Worm (Caenorhabditis elegans): ENCODE measurements around the gene met-2.

The met-2 gene

DNA sequence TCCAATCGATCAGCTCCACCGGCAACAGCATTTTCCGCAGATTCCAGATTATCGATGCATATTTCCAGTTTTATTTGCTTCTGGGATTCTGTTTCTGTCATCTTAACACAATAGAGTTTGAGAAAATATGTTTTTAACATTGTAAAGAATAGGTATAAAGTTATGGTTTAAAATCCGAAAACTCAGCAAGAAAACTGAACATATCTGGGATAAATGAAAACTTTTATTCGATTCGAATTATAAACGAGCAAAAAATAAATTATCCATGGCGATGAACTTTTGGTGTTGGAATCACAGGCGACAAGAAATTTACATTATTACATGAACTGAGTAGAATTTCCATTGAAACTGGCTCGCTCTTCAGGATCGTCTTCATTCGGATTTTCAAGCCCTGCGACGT lies 28.4 kb downstream of the met-2 start, which contains the start of gene cutc-1:
cutc-1 (minus strand) TSS at position 101 of the 400 bp plus-strand sequence.
- TF ChIP-seq ztf-23 (GFP tag; IDR thresholded peaks at IDR 0.05) = no peak
- no peak for TF ChIP-seq ztf-29 (GFP tag; IDR thresholded peaks at IDR 0.05)
- no peak for TF ChIP-seq klf-2 (GFP tag; conservative IDR thresholded peaks at IDR 0.05)
- TF ChIP-seq tab-1 (GFP tag; IDR thresholded peaks at IDR 0.05) = no peak
- TF ChIP-seq cog-1 (tag; optimal IDR thresholded peaks at IDR 0.05) = no peak
- TF ChIP-seq ref-1 (GFP tag; conservative IDR thresholded peaks at IDR 0.05) = no peak
- TF ChIP-seq med-1 (GFP tag; optimal IDR thresholded peaks at IDR 0.05; ENCODE audit: insufficient read depth) = no peak
- TF ChIP-seq T22C8.4 (GFP tag; IDR thresholded peaks at IDR 0.05) = no peak
- no peak for TF ChIP-seq flt-1 (GFP tag; IDR thresholded peaks at IDR 0.05)

DNA sequence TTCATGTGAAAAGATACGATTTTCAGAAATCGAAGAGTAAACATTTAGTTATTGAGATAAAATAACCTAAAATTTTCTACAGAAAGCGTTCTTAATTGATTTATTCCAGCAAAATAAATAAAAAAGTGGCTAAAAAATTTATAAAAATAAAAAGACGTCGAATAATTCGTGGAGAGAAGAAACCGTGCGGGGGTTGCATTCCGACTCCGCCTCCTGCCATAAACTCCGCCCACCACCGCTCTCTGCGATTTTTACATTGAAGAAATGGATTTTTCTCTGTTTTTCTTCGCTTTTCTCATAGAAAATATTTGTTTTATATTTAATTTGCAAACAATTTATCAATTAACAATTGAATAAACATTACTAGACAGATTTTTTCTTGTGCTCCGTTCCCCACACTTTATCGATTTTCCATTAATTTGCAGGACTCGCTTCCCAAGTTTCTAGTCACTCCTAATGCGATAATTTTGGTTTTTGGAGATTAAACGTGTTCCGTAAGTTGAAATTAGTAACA lies 30.4 kb downstream of the met-2 start, which contains the start of the genes ubxn-4 and cyy-1:
ubxn-4 (minus strand) TSS at position 114 of the 514 bp plus-strand sequence.
cyy-1 (plus strand) TSS at position 426 of the 514 bp plus-strand sequence.
- TF ChIP-seq flt-1 (GFP tag; IDR thresholded peaks at IDR 0.05) (0 out of 2 replicates have a peak, but pooled peaks have one; percentile 17), med-1 (GFP tag; optimal IDR thresholded peaks at IDR 0.05; ENCODE audit: insufficient read depth) (no peak)

DNA sequence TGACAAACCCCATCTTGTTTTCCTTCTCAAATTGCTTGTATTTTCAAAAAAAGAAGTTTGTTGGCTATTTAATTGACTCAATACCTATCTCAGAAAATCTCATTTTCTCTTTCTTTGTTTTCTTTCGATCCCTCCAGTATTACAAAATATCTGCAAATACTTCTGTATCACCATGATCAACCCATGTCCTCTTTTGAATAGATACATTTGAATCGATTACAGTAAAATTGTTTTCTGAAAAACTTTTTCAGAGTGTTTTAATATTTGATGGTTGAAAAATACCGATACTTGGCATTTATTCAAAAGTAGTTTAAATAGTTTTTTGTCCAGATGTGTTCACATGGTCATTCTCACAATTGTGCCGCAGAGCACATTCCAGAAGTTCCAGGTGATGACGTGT lies 34.1 kb downstream of the met-2 start, which contains the start of gene ZK353.9:
ZK353.9 (plus strand) TSS at position 331 of the 400 bp plus-strand sequence.
- TF ChIP-seq klf-2 (GFP tag; conservative IDR thresholded peaks at IDR 0.05) = no peak
- TF ChIP-seq ztf-23 (GFP tag; IDR thresholded peaks at IDR 0.05) = no peak
- TF ChIP-seq flt-1 (GFP tag; IDR thresholded peaks at IDR 0.05) = no peak
- no peak for TF ChIP-seq ztf-29 (GFP tag; IDR thresholded peaks at IDR 0.05)
- TF ChIP-seq ref-1 (GFP tag; conservative IDR thresholded peaks at IDR 0.05) = no peak
- TF ChIP-seq med-1 (GFP tag; optimal IDR thresholded peaks at IDR 0.05; ENCODE audit: insufficient read depth) = no peak

DNA sequence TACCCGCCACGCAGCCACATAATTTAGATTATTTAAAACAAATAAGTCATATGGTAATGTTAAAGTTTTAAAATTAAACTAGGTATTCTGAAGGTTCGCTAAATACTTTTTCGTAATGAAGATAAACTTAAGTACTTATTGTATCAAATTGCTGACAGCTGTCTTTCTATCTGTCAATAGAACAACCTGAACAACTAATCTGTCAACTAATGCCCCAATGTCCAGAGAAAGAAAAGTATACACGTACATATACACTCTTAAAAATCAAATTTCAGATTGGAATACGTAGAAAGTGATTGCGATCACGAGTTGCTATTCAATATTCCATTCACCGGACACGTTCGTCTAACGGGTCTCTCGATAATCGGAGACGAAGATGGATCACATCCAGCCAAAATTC lies 35.6 kb downstream of the met-2 start:
- TF ChIP-seq tab-1 (GFP tag; IDR thresholded peaks at IDR 0.05) (no peak), ztf-29 (GFP tag; IDR thresholded peaks at IDR 0.05) (no peak), ref-1 (GFP tag; conservative IDR thresholded peaks at IDR 0.05) (no peak), med-1 (GFP tag; optimal IDR thresholded peaks at IDR 0.05; ENCODE audit: insufficient read depth) (no peak), cog-1 (tag; optimal IDR thresholded peaks at IDR 0.05) (no peak), flt-1 (GFP tag; IDR thresholded peaks at IDR 0.05) (no peak), klf-2 (GFP tag; conservative IDR thresholded peaks at IDR 0.05) (no peak), T22C8.4 (GFP tag; IDR thresholded peaks at IDR 0.05) (no peak), ztf-23 (GFP tag; IDR thresholded peaks at IDR 0.05) (no peak)

DNA sequence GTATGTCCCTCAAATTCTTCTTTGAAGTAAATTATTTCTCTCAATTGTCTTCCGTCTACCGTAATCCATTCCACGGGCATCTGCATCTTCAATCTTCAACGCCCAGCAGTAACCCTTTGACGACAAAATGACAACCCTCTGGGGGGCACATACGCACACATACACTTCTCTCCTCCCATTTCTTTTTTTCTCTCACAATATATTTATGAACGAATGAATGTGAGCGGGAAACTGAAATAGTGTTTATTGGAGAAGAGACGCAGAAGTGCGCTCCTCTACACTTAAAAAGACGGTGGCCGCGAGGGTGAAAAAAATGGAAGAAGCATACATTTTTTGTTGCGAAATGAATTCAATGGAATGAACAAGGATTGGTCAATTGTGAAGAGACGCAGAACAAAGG lies 36.9 kb downstream of the met-2 start:
- no peak for TF ChIP-seq med-1 (GFP tag; optimal IDR thresholded peaks at IDR 0.05; ENCODE audit: insufficient read depth)
- no peak for TF ChIP-seq klf-2 (GFP tag; conservative IDR thresholded peaks at IDR 0.05)
- peak; percentile 69; the same call in 1 of the 2 replicates for TF ChIP-seq flt-1 (GFP tag; IDR thresholded peaks at IDR 0.05)
- peak; percentile 98 for TF ChIP-seq ztf-23 (GFP tag; IDR thresholded peaks at IDR 0.05)
- peak; percentile 13 for TF ChIP-seq cog-1 (tag; optimal IDR thresholded peaks at IDR 0.05)
- no peak for TF ChIP-seq tab-1 (GFP tag; IDR thresholded peaks at IDR 0.05)

DNA sequence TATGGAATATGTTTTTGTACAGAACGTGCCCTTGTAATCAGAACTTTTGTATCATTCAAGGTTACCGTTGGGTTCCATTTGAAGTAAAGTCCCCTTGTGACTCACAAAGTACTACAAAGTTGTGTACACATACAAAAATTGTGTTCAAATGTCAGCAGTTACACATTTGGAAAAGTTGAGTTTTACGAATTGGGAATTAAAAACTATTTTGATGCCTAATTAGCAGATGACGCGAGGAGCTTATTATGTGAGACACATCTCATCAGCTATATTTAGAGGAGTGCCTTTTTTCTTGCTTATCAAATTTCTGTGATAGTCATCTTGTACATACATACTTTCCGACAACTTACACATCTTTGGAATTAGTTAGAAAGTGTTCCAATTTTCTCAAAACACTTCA lies 38.4 kb downstream of the met-2 start:
- TF ChIP-seq flt-1 (GFP tag; IDR thresholded peaks at IDR 0.05) (no peak), ztf-23 (GFP tag; IDR thresholded peaks at IDR 0.05) (no peak), ref-1 (GFP tag; conservative IDR thresholded peaks at IDR 0.05) (no peak), cog-1 (tag; optimal IDR thresholded peaks at IDR 0.05) (no peak), med-1 (GFP tag; optimal IDR thresholded peaks at IDR 0.05; ENCODE audit: insufficient read depth) (no peak), ztf-29 (GFP tag; IDR thresholded peaks at IDR 0.05) (no peak), T22C8.4 (GFP tag; IDR thresholded peaks at IDR 0.05) (no peak), tab-1 (GFP tag; IDR thresholded peaks at IDR 0.05) (no peak), klf-2 (GFP tag; conservative IDR thresholded peaks at IDR 0.05) (no peak)

DNA sequence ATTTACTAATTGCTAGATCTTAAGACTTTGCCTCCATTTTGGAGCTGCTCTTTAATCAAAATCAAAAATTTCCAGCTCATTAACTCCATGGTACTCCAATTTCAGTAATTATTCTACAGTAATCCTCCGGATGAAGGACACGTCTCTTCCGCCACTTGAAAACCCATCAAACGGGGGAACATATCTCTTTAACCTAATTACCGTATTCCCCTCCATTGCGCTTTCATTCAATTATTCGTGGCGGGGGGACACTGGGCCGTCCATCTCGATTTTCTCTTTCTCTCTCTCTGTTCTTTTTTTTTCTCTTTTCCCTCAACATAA lies 41.7 kb downstream of the met-2 start:
- TF ChIP-seq tab-1 (GFP tag; IDR thresholded peaks at IDR 0.05) (no peak), ztf-29 (GFP tag; IDR thresholded peaks at IDR 0.05) (no peak), ztf-23 (GFP tag; IDR thresholded peaks at IDR 0.05) (no peak), med-1 (GFP tag; optimal IDR thresholded peaks at IDR 0.05; ENCODE audit: insufficient read depth) (no peak), cog-1 (tag; optimal IDR thresholded peaks at IDR 0.05) (no peak), flt-1 (GFP tag; IDR thresholded peaks at IDR 0.05) (no peak), T22C8.4 (GFP tag; IDR thresholded peaks at IDR 0.05) (no peak)

DNA sequence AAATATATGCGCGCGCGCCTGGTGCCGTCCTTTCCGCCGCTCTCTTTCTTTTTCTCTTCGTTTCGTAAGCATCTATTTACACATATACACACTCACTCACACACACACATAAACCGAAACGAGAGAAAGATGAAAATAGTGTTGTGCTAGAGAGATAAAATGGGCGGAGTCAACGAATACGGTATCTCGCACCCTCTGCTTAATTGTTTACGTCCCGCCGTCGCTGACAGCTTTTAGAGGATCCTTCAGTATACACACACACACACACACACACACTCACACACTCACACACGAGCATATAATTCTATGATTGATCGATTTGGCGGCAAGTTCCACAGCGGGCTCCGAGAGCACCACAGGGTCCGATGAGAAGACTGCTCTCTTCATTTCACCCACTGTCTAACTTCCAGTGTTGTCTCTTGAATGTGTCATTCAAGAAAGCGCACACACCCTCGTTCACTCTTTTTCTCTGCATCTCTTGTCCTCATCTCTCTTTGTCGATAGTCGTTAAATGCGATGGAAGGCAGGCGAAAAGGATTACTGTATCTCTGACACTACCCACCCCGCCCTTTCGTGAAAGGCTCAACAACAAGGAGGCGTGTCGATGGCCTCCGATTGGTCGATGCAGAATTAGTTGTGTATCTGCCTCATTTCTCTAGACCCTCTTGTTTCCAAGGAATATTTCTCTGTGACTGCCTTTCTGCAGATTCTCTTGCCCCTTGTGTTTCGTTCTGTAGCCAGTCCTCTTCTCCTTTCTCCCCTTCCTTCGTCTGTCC lies 42.3 kb downstream of the met-2 start:
- TF ChIP-seq ztf-23 (GFP tag; IDR thresholded peaks at IDR 0.05) (peak; percentile 43; the same call in 1 of the 2 replicates), cog-1 (tag; optimal IDR thresholded peaks at IDR 0.05) (peak; percentile 95), T22C8.4 (GFP tag; IDR thresholded peaks at IDR 0.05) (peak; percentile 64; the same call in 1 of the 2 replicates), med-1 (GFP tag; optimal IDR thresholded peaks at IDR 0.05; ENCODE audit: insufficient read depth) (no peak), flt-1 (GFP tag; IDR thresholded peaks at IDR 0.05) (0 out of 2 replicates have a peak, but pooled peaks have one; percentile 38)

DNA sequence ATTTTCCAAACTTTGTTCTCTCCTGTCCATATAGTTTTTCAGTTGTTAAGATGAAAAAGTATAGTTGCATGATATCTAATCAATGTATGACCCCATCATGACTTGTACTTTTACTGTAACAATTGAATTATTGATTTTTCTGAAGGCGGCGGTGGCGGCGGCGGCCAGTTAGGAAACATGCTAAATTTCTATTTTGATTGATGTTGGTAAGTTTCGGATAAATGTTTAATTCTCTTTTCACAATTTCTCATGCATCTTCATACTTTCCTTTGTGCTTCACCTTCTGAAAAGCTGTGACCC lies 42.8 kb downstream of the met-2 start, which contains the start of gene sor-1:
sor-1 (plus strand) TSS at position 201 of the 300 bp plus-strand sequence.
- TF ChIP-seq T22C8.4 (GFP tag; IDR thresholded peaks at IDR 0.05) (peak; percentile 62; the same call in 1 of the 2 replicates), ref-1 (GFP tag; conservative IDR thresholded peaks at IDR 0.05) (no peak)

DNA sequence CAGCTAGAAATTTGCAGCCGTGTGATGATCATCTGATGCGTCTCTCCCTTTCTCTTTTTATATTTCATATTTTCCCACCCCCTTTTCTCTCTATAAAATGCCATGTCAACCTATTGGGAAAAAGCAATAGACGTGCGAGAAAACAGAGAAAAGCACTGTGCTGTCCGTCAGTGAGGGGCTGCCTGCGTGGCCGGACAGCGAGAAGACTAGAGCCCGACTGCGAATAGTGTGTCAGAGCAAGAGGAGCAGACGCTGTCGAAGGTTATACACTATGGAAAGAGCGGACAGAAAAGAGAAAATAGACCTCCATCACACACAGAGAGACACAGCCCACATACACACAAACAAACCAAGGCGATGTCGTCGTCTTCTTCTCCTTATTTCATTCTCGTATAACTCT lies 50.0 kb downstream of the met-2 start:
- TF ChIP-seq ztf-29 (GFP tag; IDR thresholded peaks at IDR 0.05) (peak; percentile 59; the same call in 1 of the 2 replicates), flt-1 (GFP tag; IDR thresholded peaks at IDR 0.05) (no peak), cog-1 (tag; optimal IDR thresholded peaks at IDR 0.05) (peak; percentile 62), ztf-23 (GFP tag; IDR thresholded peaks at IDR 0.05) (peak; percentile 40; the same call in 1 of the 2 replicates)

Data from whole organism, midembryonic.